Worm (Caenorhabditis elegans) whole organism, midembryonic: Measurements from ENCODE around the gene glo-3.

Experiments
- cog-1 ChIP-seq: sonication (generic microtip); optimal IDR thresholded peaks from 2 replicates; lab custom pipeline; 2016; ENCODE audit warnings: missing genetic modification characterization, missing compliant biosample characterization
- med-1 ChIP-seq: sonication (generic microtip); optimal IDR thresholded peaks from 2 replicates; lab custom pipeline; 2017; ENCODE audit warnings: missing genetic modification characterization, mild to moderate bottlenecking, missing compliant biosample characterization, antibody characterized with exemption, missing genetic modification reagents; ENCODE audit not compliant: insufficient read depth
- ref-1 ChIP-seq: fragments of 200-800 bp; sonication (Bioruptor generic); conservative IDR thresholded peaks from 2 replicates; pipeline ENCODE4 v1.3.6; 2022; ENCODE audit warnings: missing genetic modification reagents, missing genetic modification characterization, missing compliant biosample characterization
- ztf-29 ChIP-seq: fragments of 200-800 bp; sonication (Bioruptor generic); IDR thresholded peaks from 2 replicates; pipeline ENCODE4 v1.3.6; 2022; ENCODE audit warnings: missing genetic modification reagents, missing genetic modification characterization, missing compliant biosample characterization

ce11 chrX:10576410-10576809 lies 42.9 kb downstream of the glo-3 start:
- TF ChIP-seq med-1 (GFP tag; lab: Kevin White, UChicago) (no peak), ref-1 (GFP tag; lab: Robert Waterston, UW) (no peak), cog-1 (tag; lab: Kevin White, UChicago) (peak; percentile 14), ztf-29 (GFP tag; lab: Robert Waterston, UW) (no peak)
